Worm (Caenorhabditis elegans) whole organism, early embryonic: Measurements from ENCODE around the gene Y45F3A.4.

ENCODE experiments used
- B0310.2 ChIP-seq: sonication (generic microtip); optimal IDR thresholded peaks from 2 replicates; lab custom pipeline; 2016; ENCODE audit warnings: mild to moderate bottlenecking, missing genetic modification characterization, missing compliant biosample characterization
- F13C5.2 ChIP-seq: sonication (generic microtip); optimal IDR thresholded peaks from 2 replicates; lab custom pipeline; 2017; ENCODE audit warnings: mild to moderate bottlenecking, missing genetic modification characterization, inconsistent platforms, missing compliant biosample characterization
- aly-1 ChIP-seq: sonication (generic microtip); optimal IDR thresholded peaks from 2 replicates; lab custom pipeline; 2016; ENCODE audit warnings: missing genetic modification characterization, missing compliant biosample characterization
- ama-1 ChIP-seq: fragments of 150-350 bp; optimal IDR thresholded peaks from 2 replicates; lab custom pipeline; 2014
- ceh-13 ChIP-seq: fragments of 200-800 bp; sonication (Bioruptor generic); optimal IDR thresholded peaks from 2 replicates; lab custom pipeline; 2018; ENCODE audit warnings: mild to moderate bottlenecking, missing genetic modification characterization, missing compliant biosample characterization
- ceh-36 ChIP-seq: sonication (generic microtip); optimal IDR thresholded peaks from 2 replicates; lab custom pipeline; 2016; ENCODE audit warnings: missing genetic modification characterization, inconsistent platforms, missing compliant biosample characterization
- ets-7 ChIP-seq: sonication (generic microtip); optimal IDR thresholded peaks from 2 replicates; lab custom pipeline; 2016; ENCODE audit warnings: missing genotype, missing genetic modification characterization, missing compliant biosample characterization
- flt-1 ChIP-seq: fragments of 200-800 bp; sonication (Bioruptor generic); IDR thresholded peaks from 2 replicates; pipeline ENCODE4 v1.3.6; 2022; ENCODE audit warnings: missing genetic modification characterization, missing compliant biosample characterization
- hmbx-1 ChIP-seq: sonication (generic microtip); optimal IDR thresholded peaks from 2 replicates; lab custom pipeline; 2016; ENCODE audit warnings: mild to moderate bottlenecking, missing genetic modification characterization, missing compliant biosample characterization
- hmg-4 ChIP-seq: fragments of 200-800 bp; sonication (Bioruptor generic); optimal IDR thresholded peaks from 2 replicates; lab custom pipeline; 2018; ENCODE audit warnings: mild to moderate bottlenecking, missing genetic modification characterization, missing compliant biosample characterization
- hnd-1 ChIP-seq: sonication (generic microtip); optimal IDR thresholded peaks from 2 replicates; lab custom pipeline; 2016; ENCODE audit warnings: missing genetic modification characterization, missing compliant biosample characterization
- pes-1 ChIP-seq: fragments of 200-800 bp; sonication (Bioruptor generic); IDR thresholded peaks from 2 replicates; pipeline ENCODE4 v1.3.6; 2022; ENCODE audit warnings: missing genetic modification reagents, missing genetic modification characterization, missing compliant biosample characterization
- scrt-1 ChIP-seq: fragments of 200-800 bp; sonication (Bioruptor generic); IDR thresholded peaks from 2 replicates; pipeline ENCODE4 v1.3.6; 2022; ENCODE audit warnings: missing genetic modification characterization, missing compliant biosample characterization
- sea-1 ChIP-seq: fragments of 200-800 bp; sonication (Bioruptor generic); conservative IDR thresholded peaks from 2 replicates; pipeline ENCODE4 v1.3.6; 2022; ENCODE audit warnings: missing genetic modification characterization, missing compliant biosample characterization
- tbx-11 ChIP-seq: fragments of 200-800 bp; sonication (Bioruptor generic); IDR thresholded peaks from 2 replicates; pipeline ENCODE4 v1.3.6; 2022; ENCODE audit warnings: missing genetic modification characterization, missing compliant biosample characterization
- tbx-37 ChIP-seq: fragments of 200-800 bp; sonication (Bioruptor generic); conservative IDR thresholded peaks from 2 replicates; pipeline ENCODE4 v1.3.6; 2022; ENCODE audit warnings: missing genetic modification reagents, missing genetic modification characterization, missing compliant biosample characterization
- tra-4 ChIP-seq: sonication (generic microtip); optimal IDR thresholded peaks from 2 replicates; lab custom pipeline; 2017; ENCODE audit warnings: missing genetic modification characterization, missing compliant biosample characterization

Y45F3A.4 gene

ce11 chrIII:10575320-10575719, at the start of gene Y45F3A.4:
TSS of gene Y45F3A.4 (minus strand) at chrIII:10575420.
- TF ChIP-seq hmbx-1 (tag; lab: Kevin White, UChicago) (no peak), pes-1 (GFP tag; lab: Robert Waterston, UW) (no peak), tra-4 (tag; lab: Kevin White, UChicago) (no peak)

- TF ChIP-seq ets-7 (tag; lab: Kevin White, UChicago) (no peak), tra-4 (tag; lab: Kevin White, UChicago) (peak; percentile 67), hnd-1 (tag; lab: Kevin White, UChicago) (peak; percentile 68), aly-1 (tag; lab: Kevin White, UChicago) (peak; percentile 90), hmg-4 (GFP tag; lab: Kevin White, UChicago) (peak; percentile 90), ceh-13 (GFP tag; lab: Kevin White, UChicago) (peak; percentile 65), sea-1 (GFP tag; lab: Robert Waterston, UW) (peak; percentile 89), scrt-1 (GFP tag; lab: Robert Waterston, UW) (peak; percentile 93), ama-1 (lab: Kevin White, UChicago) (no peak), tbx-11 (GFP tag; lab: Robert Waterston, UW) (peak; percentile 86), pes-1 (GFP tag; lab: Robert Waterston, UW) (peak; percentile 92), F13C5.2 (peak; percentile 69), tbx-37 (GFP tag; lab: Robert Waterston, UW) (peak; percentile 78), B0310.2 (peak; percentile 47), flt-1 (GFP tag; lab: Robert Waterston, UW) (peak; percentile 92), hmbx-1 (tag; lab: Kevin White, UChicago) (peak; percentile 63), ceh-36 (tag; lab: Kevin White, UChicago) (peak; percentile 87)
Observed at ce11 chrIII:10624564-10624963, 49.3 kb upstream of the Y45F3A.4 start.

ce11 chrIII:10621208-10621607, 46.0 kb upstream of the Y45F3A.4 start, which contains the start of the genes lron-10 and hpr-9:
TSS of gene lron-10 (minus strand) at chrIII:10621369.
TSS of gene hpr-9 (plus strand) at chrIII:10621551.
- no peak for TF ChIP-seq ama-1 (lab: Kevin White, UChicago)
- TF ChIP-seq pes-1 (GFP tag; lab: Robert Waterston, UW): 0 out of 2 replicates have a peak, but pooled peaks have one; percentile 56
- TF ChIP-seq tbx-37 (GFP tag; lab: Robert Waterston, UW): peak; percentile 51; the same call in 1 of the 2 replicates

- TF ChIP-seq aly-1 (tag; lab: Kevin White, UChicago) (no peak), pes-1 (GFP tag; lab: Robert Waterston, UW) (no peak), sea-1 (GFP tag; lab: Robert Waterston, UW) (no peak), tra-4 (tag; lab: Kevin White, UChicago) (no peak), ama-1 (lab: Kevin White, UChicago) (no peak), hnd-1 (tag; lab: Kevin White, UChicago) (no peak), F13C5.2 (no peak), scrt-1 (GFP tag; lab: Robert Waterston, UW) (no peak)
Observed at ce11 chrIII:10615166-10615565, 39.9 kb upstream of the Y45F3A.4 start, which contains the start of gene mrpl-22. TSS of gene mrpl-22 (plus strand) at chrIII:10615466.

ce11 chrIII:10612333-10612732, 37.1 kb upstream of the Y45F3A.4 start, which contains the start of gene Y39A1A.24:
TSS of gene Y39A1A.24 (plus strand) at chrIII:10612633.
- TF ChIP-seq tra-4 (tag; lab: Kevin White, UChicago): no peak
- no peak for TF ChIP-seq tbx-11 (GFP tag; lab: Robert Waterston, UW)
- no peak for TF ChIP-seq F13C5.2
- no peak for TF ChIP-seq ceh-36 (tag; lab: Kevin White, UChicago)
- no peak for TF ChIP-seq flt-1 (GFP tag; lab: Robert Waterston, UW)
- TF ChIP-seq aly-1 (tag; lab: Kevin White, UChicago): no peak
- TF ChIP-seq hnd-1 (tag; lab: Kevin White, UChicago): no peak
- TF ChIP-seq scrt-1 (GFP tag; lab: Robert Waterston, UW): no peak
- TF ChIP-seq tbx-37 (GFP tag; lab: Robert Waterston, UW): no peak
- no peak for TF ChIP-seq ets-7 (tag; lab: Kevin White, UChicago)

ce11 chrIII:10608161-10608560, 32.9 kb upstream of the Y45F3A.4 start:
- TF ChIP-seq hmbx-1 (tag; lab: Kevin White, UChicago): no peak

ce11 chrIII:10605049-10605448, 29.8 kb upstream of the Y45F3A.4 start, which contains the start of gene rabx-5:
TSS of gene rabx-5 (plus strand) at chrIII:10605349.
- TF ChIP-seq pes-1 (GFP tag; lab: Robert Waterston, UW) (no peak), B0310.2 (no peak), ceh-36 (tag; lab: Kevin White, UChicago) (no peak), ama-1 (lab: Kevin White, UChicago) (no peak), ets-7 (tag; lab: Kevin White, UChicago) (no peak), aly-1 (tag; lab: Kevin White, UChicago) (no peak), hmbx-1 (tag; lab: Kevin White, UChicago) (no peak), flt-1 (GFP tag; lab: Robert Waterston, UW) (no peak), tbx-11 (GFP tag; lab: Robert Waterston, UW) (no peak), scrt-1 (GFP tag; lab: Robert Waterston, UW) (no peak), tra-4 (tag; lab: Kevin White, UChicago) (no peak), ceh-13 (GFP tag; lab: Kevin White, UChicago) (no peak), F13C5.2 (no peak)

- TF ChIP-seq aly-1 (tag; lab: Kevin White, UChicago) (no peak), hmg-4 (GFP tag; lab: Kevin White, UChicago) (no peak), hnd-1 (tag; lab: Kevin White, UChicago) (no peak), pes-1 (GFP tag; lab: Robert Waterston, UW) (no peak), ceh-36 (tag; lab: Kevin White, UChicago) (no peak), hmbx-1 (tag; lab: Kevin White, UChicago) (no peak)
Observed at ce11 chrIII:10604325-10604724, 29.1 kb upstream of the Y45F3A.4 start.
